Worm (Caenorhabditis elegans) whole organism, early embryonic: ENCODE data around the gene efk-1.

Experiments used
- F13C5.2 ChIP-seq: sonication (generic microtip); optimal IDR thresholded peaks from 2 replicates; lab custom pipeline; 2017; ENCODE audit warnings: mild to moderate bottlenecking, missing genetic modification characterization, inconsistent platforms, missing compliant biosample characterization
- aly-1 ChIP-seq: sonication (generic microtip); optimal IDR thresholded peaks from 2 replicates; lab custom pipeline; 2016; ENCODE audit warnings: missing genetic modification characterization, missing compliant biosample characterization
- ama-1 ChIP-seq: fragments of 150-350 bp; optimal IDR thresholded peaks from 2 replicates; lab custom pipeline; 2014
- ets-7 ChIP-seq: sonication (generic microtip); optimal IDR thresholded peaks from 2 replicates; lab custom pipeline; 2016; ENCODE audit warnings: missing genotype, missing genetic modification characterization, missing compliant biosample characterization
- sea-1 ChIP-seq: fragments of 200-800 bp; sonication (Bioruptor generic); conservative IDR thresholded peaks from 2 replicates; pipeline ENCODE4 v1.3.6; 2022; ENCODE audit warnings: missing genetic modification characterization, missing compliant biosample characterization
- tbx-11 ChIP-seq: fragments of 200-800 bp; sonication (Bioruptor generic); IDR thresholded peaks from 2 replicates; pipeline ENCODE4 v1.3.6; 2022; ENCODE audit warnings: missing genetic modification characterization, missing compliant biosample characterization
- tbx-37 ChIP-seq: fragments of 200-800 bp; sonication (Bioruptor generic); conservative IDR thresholded peaks from 2 replicates; pipeline ENCODE4 v1.3.6; 2022; ENCODE audit warnings: missing genetic modification reagents, missing genetic modification characterization, missing compliant biosample characterization

DNA sequence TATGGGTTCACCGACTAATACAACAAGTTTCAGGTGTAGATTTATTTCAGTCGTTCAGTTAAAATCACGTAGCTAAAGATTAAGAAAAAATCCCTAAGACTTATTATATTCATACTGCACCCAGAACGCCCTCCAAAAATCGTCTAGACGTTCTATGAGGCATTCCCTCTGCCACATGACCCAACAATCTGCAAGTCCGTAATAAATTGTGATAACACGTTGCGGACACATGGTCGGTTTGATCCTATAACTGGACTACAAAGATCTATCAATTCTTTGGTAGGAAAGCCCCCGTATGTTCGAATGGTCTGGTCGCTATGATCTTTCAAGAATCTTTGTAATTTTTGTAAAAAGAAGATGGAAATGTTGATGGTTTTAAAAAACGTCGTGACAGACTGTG lies 47.6 kb upstream of the efk-1 start:
- no peak for TF ChIP-seq ama-1
- no peak for TF ChIP-seq tbx-11 (GFP tag; lab: Robert Waterston, UW)
- no peak for TF ChIP-seq ets-7
- TF ChIP-seq tbx-37 (GFP tag; lab: Robert Waterston, UW) = no peak
- TF ChIP-seq aly-1 = no peak
- no peak for TF ChIP-seq F13C5.2 (tag; lab: Kevin White, UChicago)
- TF ChIP-seq sea-1 = no peak
